Worm (Caenorhabditis elegans): ENCODE data around the gene fipr-8.

DNA sequence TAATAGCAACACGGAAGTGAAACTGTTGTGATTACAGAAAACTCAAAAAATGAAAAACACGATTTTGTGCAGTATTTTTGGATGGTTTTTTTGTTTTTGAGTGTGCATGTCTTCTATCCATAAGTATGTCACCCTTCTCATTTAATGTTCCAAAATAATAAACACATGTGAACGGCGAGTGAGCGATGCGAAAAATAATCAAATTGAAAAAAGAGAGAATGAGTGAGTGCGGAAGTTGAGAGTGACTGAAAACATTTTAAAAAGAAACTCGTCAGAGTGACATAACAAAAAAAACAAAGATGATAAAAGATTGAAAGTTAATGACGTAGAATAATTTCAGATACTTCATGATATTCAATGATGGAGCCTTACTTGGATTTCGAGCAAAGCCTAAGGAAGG, 9.8 kb upstream of the fipr-8 start:
- no peak for TF ChIP-seq ama-1 (optimal IDR thresholded peaks at IDR 0.05)
- TF ChIP-seq ceh-13 (GFP tag; optimal IDR thresholded peaks at IDR 0.05) = no peak
- no peak for TF ChIP-seq pes-1 (GFP tag; IDR thresholded peaks at IDR 0.05)
- no peak for TF ChIP-seq B0310.2 (tag; optimal IDR thresholded peaks at IDR 0.05)
- TF ChIP-seq scrt-1 (GFP tag; IDR thresholded peaks at IDR 0.05) = no peak
- no peak for TF ChIP-seq hnd-1 (tag; optimal IDR thresholded peaks at IDR 0.05)
- no peak for TF ChIP-seq tbx-11 (GFP tag; IDR thresholded peaks at IDR 0.05)
- no peak for TF ChIP-seq F13C5.2 (tag; optimal IDR thresholded peaks at IDR 0.05)
- TF ChIP-seq ceh-36 (tag; optimal IDR thresholded peaks at IDR 0.05) = no peak
